Worm (Caenorhabditis elegans): ENCODE results near the gene F55D1.1.

The F55D1.1 gene

ce11 chrX:5470111-5470745 lies 19.4 kb upstream of the F55D1.1 start:
- TF ChIP-seq nhr-237 (tag; optimal IDR thresholded peaks at IDR 0.05) (no peak), elt-3 (tag; optimal IDR thresholded peaks at IDR 0.05) (no peak), unc-120 (tag; optimal IDR thresholded peaks at IDR 0.05; ENCODE audit: poor library complexity, severe bottlenecking) (no peak), elt-1 (tag; optimal IDR thresholded peaks at IDR 0.05; ENCODE audit: borderline replicate concordance, insufficient read depth) (peak; percentile 40), nhr-28 (tag; optimal IDR thresholded peaks at IDR 0.05) (no peak), zip-8 (tag; optimal IDR thresholded peaks at IDR 0.05) (no peak), blmp-1 (tag; optimal IDR thresholded peaks at IDR 0.05) (no peak), lin-32 (GFP tag; optimal IDR thresholded peaks at IDR 0.05) (no peak)

ce11 chrX:5475164-5475576 lies 14.5 kb upstream of the F55D1.1 start:
- peak; percentile 72 for TF ChIP-seq unc-62 (GFP tag; optimal IDR thresholded peaks at IDR 0.05)
- peak; percentile 28 for TF ChIP-seq M03D4.4 (tag; optimal IDR thresholded peaks at IDR 0.05)
- TF ChIP-seq mls-2 (tag; optimal IDR thresholded peaks at IDR 0.05): peak; percentile 72
- peak; percentile 88 for TF ChIP-seq nhr-2 (tag; optimal IDR thresholded peaks at IDR 0.05)
- no peak for TF ChIP-seq ceh-39 (tag; optimal IDR thresholded peaks at IDR 0.05)
- TF ChIP-seq ham-2 (GFP tag; optimal IDR thresholded peaks at IDR 0.05): peak; percentile 95
- TF ChIP-seq snpc-4 (tag; optimal IDR thresholded peaks at IDR 0.05): no peak
- no peak for TF ChIP-seq mab-5 (tag; optimal IDR thresholded peaks at IDR 0.05)
- peak; percentile 54 for TF ChIP-seq tbx-8 (GFP tag; optimal IDR thresholded peaks at IDR 0.05)
- no peak for TF ChIP-seq nhr-28 (tag; optimal IDR thresholded peaks at IDR 0.05)
- peak; percentile 38 for TF ChIP-seq cnd-1 (tag; optimal IDR thresholded peaks at IDR 0.05)
- peak; percentile 41 for TF ChIP-seq unc-39 (tag; optimal IDR thresholded peaks at IDR 0.05)
- peak; percentile 63 for TF ChIP-seq elt-1 (tag; optimal IDR thresholded peaks at IDR 0.05; ENCODE audit: borderline replicate concordance, insufficient read depth)
- TF ChIP-seq nhr-76 (tag; optimal IDR thresholded peaks at IDR 0.05): no peak
- no peak for TF ChIP-seq ceh-83 (GFP tag; optimal IDR thresholded peaks at IDR 0.05)
- no peak for TF ChIP-seq lsy-2 (tag; optimal IDR thresholded peaks at IDR 0.05)
- TF ChIP-seq ces-1 (GFP tag; optimal IDR thresholded peaks at IDR 0.05): no peak
- no peak for TF ChIP-seq nhr-237 (tag; optimal IDR thresholded peaks at IDR 0.05)
- TF ChIP-seq zip-8 (tag; optimal IDR thresholded peaks at IDR 0.05): no peak
- TF ChIP-seq bed-3 (GFP tag; optimal IDR thresholded peaks at IDR 0.05): no peak
- TF ChIP-seq hlh-1 (tag; optimal IDR thresholded peaks at IDR 0.05): peak; percentile 86
- TF ChIP-seq drap-1 (GFP tag; optimal IDR thresholded peaks at IDR 0.05): peak; percentile 69
- TF ChIP-seq mep-1 (tag; optimal IDR thresholded peaks at IDR 0.05): peak; percentile 24
- peak; percentile 84 for TF ChIP-seq lin-13 (tag; optimal IDR thresholded peaks at IDR 0.05)
- TF ChIP-seq sem-2 (GFP tag; optimal IDR thresholded peaks at IDR 0.05): no peak
- TF ChIP-seq sptf-1 (tag; optimal IDR thresholded peaks at IDR 0.05): peak; percentile 74
- TF ChIP-seq flh-1 (GFP tag; optimal IDR thresholded peaks at IDR 0.05): no peak
- peak; percentile 54 for TF ChIP-seq ztf-11 (tag; optimal IDR thresholded peaks at IDR 0.05)
- TF ChIP-seq elt-3 (tag; optimal IDR thresholded peaks at IDR 0.05): no peak
- TF ChIP-seq lin-32 (GFP tag; optimal IDR thresholded peaks at IDR 0.05): no peak
- no peak for TF ChIP-seq blmp-1 (tag; optimal IDR thresholded peaks at IDR 0.05)
- peak; percentile 93 for TF ChIP-seq pha-4 (tag; optimal IDR thresholded peaks at IDR 0.05)
- TF ChIP-seq ceh-43 (GFP tag; optimal IDR thresholded peaks at IDR 0.05): no peak
- peak; percentile 41 for TF ChIP-seq unc-120 (tag; optimal IDR thresholded peaks at IDR 0.05; ENCODE audit: poor library complexity, severe bottlenecking)
- peak; percentile 17 for TF ChIP-seq nhr-12 (tag; optimal IDR thresholded peaks at IDR 0.05)

DNA sequence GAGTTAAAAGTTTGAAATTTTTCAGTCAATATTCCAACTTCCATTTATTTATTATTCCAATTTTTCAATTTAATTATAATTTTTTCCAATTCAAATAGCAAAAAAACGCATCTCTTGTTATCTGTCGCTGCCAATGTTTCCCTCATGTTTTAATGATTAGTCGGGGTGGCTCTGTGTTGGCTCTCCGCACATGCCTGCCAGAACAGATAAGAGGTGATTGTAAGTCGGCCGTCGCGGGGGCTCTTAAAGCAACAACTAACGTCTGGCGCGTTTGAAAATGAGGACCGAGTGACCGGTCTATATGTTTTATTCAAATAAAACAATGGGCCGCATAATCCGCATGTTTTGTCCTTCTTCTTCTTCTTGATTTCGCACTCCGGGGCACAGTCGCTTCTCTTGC lies 13.3 kb upstream of the F55D1.1 start:
- TF ChIP-seq nhr-76 (tag; optimal IDR thresholded peaks at IDR 0.05): no peak
- TF ChIP-seq tbx-8 (GFP tag; optimal IDR thresholded peaks at IDR 0.05): no peak
- TF ChIP-seq cnd-1 (tag; optimal IDR thresholded peaks at IDR 0.05): no peak
- no peak for TF ChIP-seq nhr-12 (tag; optimal IDR thresholded peaks at IDR 0.05)

DNA sequence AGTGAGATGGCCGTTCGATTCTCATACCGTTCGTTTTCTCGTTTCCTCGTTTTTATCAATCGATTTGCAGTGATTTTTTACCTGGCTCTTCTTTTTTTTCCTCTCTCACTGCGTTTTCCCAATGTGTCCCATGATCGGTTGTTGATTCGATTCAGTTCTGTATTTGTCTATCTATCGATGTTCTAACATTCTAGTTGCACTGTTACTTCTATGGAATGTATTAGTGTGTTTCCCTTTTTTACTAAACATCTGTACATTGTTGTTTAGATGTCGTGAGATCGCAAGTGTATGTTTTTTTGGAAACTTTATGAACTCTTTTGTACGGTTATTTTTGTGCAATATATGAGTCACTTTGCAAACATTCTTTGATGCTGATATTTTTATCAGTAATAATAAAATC lies 12.0 kb upstream of the F55D1.1 start:
- no peak for TF ChIP-seq ztf-11 (tag; optimal IDR thresholded peaks at IDR 0.05)
- TF ChIP-seq nhr-2 (tag; optimal IDR thresholded peaks at IDR 0.05): no peak
- TF ChIP-seq mab-5 (tag; optimal IDR thresholded peaks at IDR 0.05): no peak
- no peak for TF ChIP-seq flh-1 (GFP tag; optimal IDR thresholded peaks at IDR 0.05)
- TF ChIP-seq elt-1 (tag; optimal IDR thresholded peaks at IDR 0.05; ENCODE audit: borderline replicate concordance, insufficient read depth): no peak
- no peak for TF ChIP-seq nhr-12 (tag; optimal IDR thresholded peaks at IDR 0.05)
- TF ChIP-seq cnd-1 (tag; optimal IDR thresholded peaks at IDR 0.05): no peak
- TF ChIP-seq sem-2 (GFP tag; optimal IDR thresholded peaks at IDR 0.05): no peak
- TF ChIP-seq unc-62 (GFP tag; optimal IDR thresholded peaks at IDR 0.05): no peak
- TF ChIP-seq mep-1 (tag; optimal IDR thresholded peaks at IDR 0.05): no peak
- TF ChIP-seq lin-32 (GFP tag; optimal IDR thresholded peaks at IDR 0.05): no peak
- no peak for TF ChIP-seq tbx-8 (GFP tag; optimal IDR thresholded peaks at IDR 0.05)
- TF ChIP-seq blmp-1 (tag; optimal IDR thresholded peaks at IDR 0.05): no peak
- no peak for TF ChIP-seq bed-3 (GFP tag; optimal IDR thresholded peaks at IDR 0.05)
- TF ChIP-seq ham-2 (GFP tag; optimal IDR thresholded peaks at IDR 0.05): no peak
- TF ChIP-seq lsy-2 (tag; optimal IDR thresholded peaks at IDR 0.05): no peak
